Worm (Caenorhabditis elegans) whole organism, L2 larva: Measurements from ENCODE around the gene folt-3.

ENCODE experiments used
- alr-1 ChIP-seq: fragments of 150-350 bp; optimal IDR thresholded peaks from 2 replicates; lab custom pipeline; 2014; ENCODE audit warnings: missing biosample characterization, missing genetic modification characterization
- elt-3 ChIP-seq: sonication (generic microtip); optimal IDR thresholded peaks from 2 replicates; lab custom pipeline; 2017; ENCODE audit warnings: missing biosample characterization, missing genetic modification characterization
- fos-1 ChIP-seq: fragments of 150-350 bp; optimal IDR thresholded peaks from 2 replicates; lab custom pipeline; 2014; ENCODE audit warnings: missing biosample characterization, missing genetic modification characterization
- lin-13 ChIP-seq: fragments of 150-350 bp; optimal IDR thresholded peaks from 2 replicates; lab custom pipeline; 2014; ENCODE audit warnings: missing biosample characterization, missing genetic modification reagents, missing genetic modification characterization
- lsy-2 ChIP-seq, 2 experiments: fragments of 150-350 bp in 1 of 2; sonication (generic microtip) in 1 of 2; optimal IDR thresholded peaks; 2 replicates each; lab custom pipeline; 2014 to 2017; ENCODE audit warnings: missing biosample characterization in 2 of 2, missing genetic modification characterization in 2 of 2
- skn-1 ChIP-seq: sonication (generic microtip); optimal IDR thresholded peaks from 2 replicates; lab custom pipeline; 2017; ENCODE audit warnings: missing biosample characterization, missing genetic modification characterization
- sma-9 ChIP-seq, 2 experiments: fragments of 150-350 bp in 1 of 2; sonication (generic microtip) in 1 of 2; optimal IDR thresholded peaks; 2 replicates each; lab custom pipeline; 2014 to 2016; ENCODE audit warnings: missing genetic modification characterization in 2 of 2, mild to moderate bottlenecking in 1 of 2, missing biosample characterization in 1 of 2, missing compliant biosample characterization in 1 of 2, missing genetic modification reagents in 1 of 2, moderate library complexity in 1 of 2
- unc-55 ChIP-seq: fragments of 150-350 bp; sonication (generic microtip); optimal IDR thresholded peaks from 3 replicates; lab custom pipeline; 2014; ENCODE audit warnings: missing biosample characterization, missing genetic modification reagents, missing genetic modification characterization
- unc-62 ChIP-seq: fragments of 150-350 bp; optimal IDR thresholded peaks from 2 replicates; lab custom pipeline; 2014; ENCODE audit warnings: missing biosample characterization, missing genetic modification reagents, missing genetic modification characterization

DNA sequence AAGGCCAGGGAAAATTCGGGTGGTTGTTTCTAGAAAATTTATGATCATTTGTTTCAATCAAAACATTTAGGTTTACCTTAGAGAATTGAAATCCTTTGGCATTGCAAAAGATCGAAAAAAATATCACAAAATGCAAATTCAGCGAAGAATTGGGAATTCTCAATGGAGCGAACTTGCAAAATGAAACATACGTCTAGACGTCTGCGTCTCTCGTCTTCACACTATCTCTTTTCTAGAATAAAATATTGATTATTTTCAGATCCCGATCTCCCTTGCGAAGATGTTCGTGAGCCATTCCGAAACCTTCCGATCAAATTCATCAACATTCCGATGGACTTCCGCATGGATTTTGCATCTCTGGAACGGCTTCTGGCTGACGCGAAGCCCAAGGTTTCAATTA is 29.2 kb downstream of the folt-3 start, which contains the start of gene ets-6:
- peak; percentile 10 to 78 for TF ChIP-seq lsy-2 (tag; optimal IDR thresholded peaks at IDR 0.05; lab: Kevin White, UChicago)
- no peak for TF ChIP-seq unc-62 (GFP tag; lab: Kevin White, UChicago)
- TF ChIP-seq sma-9 (GFP tag; optimal IDR thresholded peaks at IDR 0.05; lab: Kevin White, UChicago): peak; percentile 26
- no peak for TF ChIP-seq sma-9 (tag; optimal IDR thresholded peaks at IDR 0.05; lab: Kevin White, UChicago)
- TF ChIP-seq alr-1 (tag; lab: Kevin White, UChicago): no peak
- no peak for TF ChIP-seq elt-3 (tag; lab: Kevin White, UChicago)
- TF ChIP-seq skn-1: no peak
- no peak for TF ChIP-seq lin-13 (GFP tag; lab: Kevin White, UChicago)
- TF ChIP-seq unc-55: peak; percentile 76
- TF ChIP-seq fos-1 (tag; lab: Kevin White, UChicago): peak; percentile 25
